Fruit fly (Drosophila melanogaster) whole organism, prepupa: ENCODE measurements around the gene sno.

Experiments
- CG10631 ChIP-seq: fragments of 200-800 bp; sonication (Bioruptor generic); optimal IDR thresholded peaks from 2 replicates; lab custom pipeline; 2016; ENCODE audit warnings: missing biosample characterization, missing genetic modification characterization
- CG10669 ChIP-seq: fragments of 200-800 bp; sonication (Bioruptor generic); optimal IDR thresholded peaks from 3 replicates; lab custom pipeline; 2018; ENCODE audit warnings: missing biosample characterization, mild to moderate bottlenecking, missing genetic modification characterization, moderate library complexity
- CG11294 ChIP-seq: fragments of 200-800 bp; sonication (Bioruptor generic); IDR thresholded peaks from 2 replicates; pipeline ENCODE4 v1.3.6; 2022; ENCODE audit warnings: missing biosample characterization, missing genetic modification characterization
- CG11762 ChIP-seq: fragments of 200-800 bp; sonication (Bioruptor generic); optimal IDR thresholded peaks from 3 replicates; lab custom pipeline; 2016; ENCODE audit warnings: missing biosample characterization, missing genetic modification characterization; ENCODE audit not compliant: insufficient read depth
- CG11902 ChIP-seq: fragments of 200-800 bp; sonication (Bioruptor generic); optimal IDR thresholded peaks from 3 replicates; lab custom pipeline; 2016; ENCODE audit warnings: missing biosample characterization, missing genetic modification characterization
- CG15336 ChIP-seq: fragments of 200-800 bp; sonication (Bioruptor generic); IDR thresholded peaks from 2 replicates; pipeline ENCODE4 v1.3.6; 2022; ENCODE audit warnings: missing biosample characterization, missing genetic modification characterization
- CG1621 ChIP-seq: fragments of 200-800 bp; sonication (Bioruptor generic); optimal IDR thresholded peaks from 3 replicates; lab custom pipeline; 2018; ENCODE audit warnings: missing biosample characterization, mild to moderate bottlenecking, missing genetic modification characterization
- CG16779 ChIP-seq: fragments of 200-800 bp; sonication (Bioruptor generic); optimal IDR thresholded peaks from 3 replicates; lab custom pipeline; 2017; ENCODE audit warnings: missing biosample characterization, mild to moderate bottlenecking, missing genetic modification characterization
- CG3032 ChIP-seq: fragments of 200-800 bp; optimal IDR thresholded peaks from 2 replicates; lab custom pipeline; 2019; ENCODE audit warnings: missing biosample characterization, mild to moderate bottlenecking, missing genetic modification characterization, moderate library complexity
- CG31627 ChIP-seq: fragments of 200-800 bp; sonication (Bioruptor generic); optimal IDR thresholded peaks from 3 replicates; lab custom pipeline; 2016; ENCODE audit warnings: missing biosample characterization, missing genetic modification characterization
- CG32006 ChIP-seq: fragments of 200-800 bp; sonication (Bioruptor generic); optimal IDR thresholded peaks from 3 replicates; lab custom pipeline; 2017; ENCODE audit warnings: missing biosample characterization, mild to moderate bottlenecking, missing genetic modification characterization
- CG34406 ChIP-seq: fragments of 200-800 bp; sonication (Bioruptor generic); optimal IDR thresholded peaks from 3 replicates; lab custom pipeline; 2016; ENCODE audit warnings: missing biosample characterization, missing genetic modification characterization
- CG3919 ChIP-seq: fragments of 200-800 bp; sonication (Bioruptor generic); optimal IDR thresholded peaks from 3 replicates; lab custom pipeline; 2016; ENCODE audit warnings: missing biosample characterization, missing genetic modification characterization
- CG6276 ChIP-seq: fragments of 200-800 bp; sonication (Bioruptor generic); optimal IDR thresholded peaks from 2 replicates; lab custom pipeline; 2017; ENCODE audit warnings: missing biosample characterization, mild to moderate bottlenecking, missing genetic modification characterization
- CG6808 ChIP-seq: fragments of 200-800 bp; sonication (Bioruptor generic); optimal IDR thresholded peaks from 3 replicates; lab custom pipeline; 2017; ENCODE audit warnings: missing biosample characterization, missing genetic modification characterization, mild to moderate bottlenecking, moderate library complexity, missing genetic modification reagents
- CG6854 ChIP-seq: fragments of 200-800 bp; sonication (Bioruptor generic); optimal IDR thresholded peaks from 2 replicates; lab custom pipeline; 2017; ENCODE audit warnings: missing biosample characterization, mild to moderate bottlenecking, missing genetic modification characterization
- CG8119 ChIP-seq: fragments of 200-800 bp; sonication (Bioruptor generic); IDR thresholded peaks from 3 replicates; pipeline ENCODE4 v1.3.6; 2022; ENCODE audit warnings: missing biosample characterization, missing genetic modification characterization
- CG8319 ChIP-seq: fragments of 200-800 bp; sonication (Bioruptor generic); optimal IDR thresholded peaks from 3 replicates; lab custom pipeline; 2016; ENCODE audit warnings: missing biosample characterization, missing genetic modification characterization
- CG8632 ChIP-seq: fragments of 200-800 bp; sonication (Bioruptor generic); optimal IDR thresholded peaks from 3 replicates; lab custom pipeline; 2016; ENCODE audit warnings: missing biosample characterization, missing genetic modification characterization
- CG9139 ChIP-seq: fragments of 200-800 bp; sonication (Bioruptor generic); optimal IDR thresholded peaks from 3 replicates; lab custom pipeline; 2017; ENCODE audit warnings: missing biosample characterization, mild to moderate bottlenecking, missing genetic modification characterization
- Eip93F ChIP-seq: fragments of 200-800 bp; sonication (Bioruptor generic); optimal IDR thresholded peaks from 2 replicates; lab custom pipeline; 2016; ENCODE audit warnings: missing biosample characterization, mild to moderate bottlenecking, missing genetic modification characterization
- Gug ChIP-seq: fragments of 200-800 bp; sonication (Bioruptor generic); IDR thresholded peaks from 2 replicates; pipeline ENCODE4 v1.3.6; 2022; ENCODE audit warnings: missing biosample characterization, missing genetic modification characterization
- Hr38 ChIP-seq: sonication (Bioruptor generic); optimal IDR thresholded peaks from 2 replicates; lab custom pipeline; 2016; ENCODE audit warnings: missing biosample characterization, missing genetic modification characterization
- Hr39 ChIP-seq: fragments of 200-800 bp; sonication (Bioruptor generic); optimal IDR thresholded peaks from 2 replicates; lab custom pipeline; 2016; ENCODE audit warnings: missing biosample characterization, missing genetic modification characterization
- Hr4 ChIP-seq: fragments of 200-800 bp; sonication (Bioruptor generic); optimal IDR thresholded peaks from 3 replicates; lab custom pipeline; 2016; ENCODE audit warnings: missing biosample characterization, missing genetic modification characterization
- Lpt ChIP-seq: fragments of 200-800 bp; sonication (Bioruptor generic); optimal IDR thresholded peaks from 3 replicates; lab custom pipeline; 2016; ENCODE audit warnings: missing biosample characterization, missing genetic modification characterization
- OdsH ChIP-seq: fragments of 200-800 bp; sonication (Bioruptor generic); optimal IDR thresholded peaks from 3 replicates; lab custom pipeline; 2016; ENCODE audit warnings: missing biosample characterization, missing genetic modification characterization
- Smox ChIP-seq: fragments of 200-800 bp; sonication (Bioruptor generic); optimal IDR thresholded peaks from 3 replicates; lab custom pipeline; 2016; ENCODE audit warnings: missing biosample characterization, missing genetic modification characterization
- Sox102F ChIP-seq: fragments of 200-800 bp; sonication (Bioruptor generic); optimal IDR thresholded peaks from 2 replicates; lab custom pipeline; 2016; ENCODE audit warnings: missing biosample characterization, mild to moderate bottlenecking, missing genetic modification characterization
- Sox15 ChIP-seq: fragments of 200-800 bp; sonication (Bioruptor generic); optimal IDR thresholded peaks from 3 replicates; lab custom pipeline; 2016; ENCODE audit warnings: missing biosample characterization, missing genetic modification characterization
- achi ChIP-seq: fragments of 200-800 bp; sonication (Bioruptor generic); optimal IDR thresholded peaks from 3 replicates; lab custom pipeline; 2016; ENCODE audit warnings: missing biosample characterization, missing genetic modification characterization
- acj6 ChIP-seq: fragments of 200-800 bp; sonication (Bioruptor generic); optimal IDR thresholded peaks from 3 replicates; lab custom pipeline; 2016; ENCODE audit warnings: missing biosample characterization, missing genetic modification characterization
- cyc ChIP-seq: fragments of 200-800 bp; sonication (Bioruptor generic); optimal IDR thresholded peaks from 3 replicates; lab custom pipeline; 2016; ENCODE audit warnings: missing biosample characterization, missing genetic modification characterization
- dsx ChIP-seq: fragments of 200-800 bp; optimal IDR thresholded peaks from 3 replicates; lab custom pipeline; 2019; ENCODE audit warnings: missing biosample characterization, mild to moderate bottlenecking, missing genetic modification characterization, moderate library complexity; ENCODE audit not compliant: poor library complexity, severe bottlenecking
- eg ChIP-seq: fragments of 200-800 bp; sonication (Bioruptor generic); IDR thresholded peaks from 3 replicates; pipeline ENCODE4 v1.3.6; 2022; ENCODE audit warnings: missing biosample characterization, missing genetic modification characterization
- esn ChIP-seq: fragments of 200-800 bp; sonication (Bioruptor generic); optimal IDR thresholded peaks from 2 replicates; lab custom pipeline; 2016; ENCODE audit warnings: missing biosample characterization, mild to moderate bottlenecking, missing genetic modification characterization, moderate library complexity
- fd59A ChIP-seq: fragments of 200-800 bp; sonication (Bioruptor generic); optimal IDR thresholded peaks from 2 replicates; lab custom pipeline; 2017; ENCODE audit warnings: missing biosample characterization, mild to moderate bottlenecking, missing genetic modification characterization, missing genetic modification reagents
- fd85E ChIP-seq: fragments of 200-800 bp; sonication (Bioruptor generic); optimal IDR thresholded peaks from 3 replicates; lab custom pipeline; 2016; ENCODE audit warnings: missing biosample characterization, missing genetic modification characterization
- fkh ChIP-seq: fragments of 200-800 bp; sonication (Bioruptor generic); optimal IDR thresholded peaks from 3 replicates; lab custom pipeline; 2017; ENCODE audit warnings: missing biosample characterization, mild to moderate bottlenecking, missing genetic modification characterization, moderate library complexity
- lz ChIP-seq: fragments of 200-800 bp; sonication (Bioruptor generic); optimal IDR thresholded peaks from 3 replicates; lab custom pipeline; 2016; ENCODE audit warnings: missing biosample characterization, missing genetic modification characterization
- net ChIP-seq: fragments of 200-800 bp; sonication (Bioruptor generic); optimal IDR thresholded peaks from 3 replicates; lab custom pipeline; 2016; ENCODE audit warnings: missing biosample characterization, missing genetic modification characterization
- pdm3 ChIP-seq: fragments of 200-800 bp; sonication (Bioruptor generic); optimal IDR thresholded peaks from 3 replicates; lab custom pipeline; 2016; ENCODE audit warnings: missing biosample characterization, missing genetic modification characterization
- salr ChIP-seq, 2 experiments: fragments of 200-800 bp; sonication (Bioruptor generic); optimal IDR thresholded peaks; 3 replicates each; lab custom pipeline; 2016 to 2018; ENCODE audit warnings: missing biosample characterization in 2 of 2, missing genetic modification characterization in 2 of 2, mild to moderate bottlenecking in 1 of 2
- ss ChIP-seq, 2 experiments: fragments of 200-800 bp; sonication (Bioruptor generic); optimal IDR thresholded peaks; 2 replicates in 1 of 2; 3 replicates in 1 of 2; lab custom pipeline; 2017 to 2018; ENCODE audit warnings: mild to moderate bottlenecking in 2 of 2, missing biosample characterization in 2 of 2, missing genetic modification characterization in 2 of 2, moderate library complexity in 1 of 2
- svp ChIP-seq: fragments of 200-800 bp; sonication (Bioruptor generic); peaks from one replicate; lab custom pipeline; 2016; ENCODE audit warnings: missing biosample characterization, missing genetic modification characterization
- topi ChIP-seq: fragments of 200-800 bp; sonication (Bioruptor generic); optimal IDR thresholded peaks from 3 replicates; lab custom pipeline; 2016; ENCODE audit warnings: missing biosample characterization, missing genetic modification characterization
- vri ChIP-seq: fragments of 200-800 bp; sonication (Bioruptor generic); optimal IDR thresholded peaks from 3 replicates; lab custom pipeline; 2016; ENCODE audit warnings: missing biosample characterization, mild to moderate bottlenecking, missing genetic modification characterization

sno gene

dm6 chrX:13253062-13253724, 41.7 kb upstream of the sno start (continued):
- TF ChIP-seq OdsH (GFP tag; lab: Kevin White, UChicago) (peak; percentile 30), CG32006 (GFP tag; lab: Kevin White, UChicago) (peak; percentile 51), CG3919 (GFP tag; lab: Kevin White, UChicago) (no peak), CG11294 (GFP tag; lab: Robert Waterston, UW) (0 out of 2 replicates have a peak, but pooled peaks have one; percentile 19), vri (no peak), Lpt (GFP tag; lab: Kevin White, UChicago) (no peak), CG34406 (GFP tag; lab: Kevin White, UChicago) (no peak), lz (GFP tag; lab: Kevin White, UChicago) (no peak), dsx (no peak), CG8319 (no peak), CG10669 (GFP tag; lab: Kevin White, UChicago) (no peak), CG9139 (GFP tag; lab: Kevin White, UChicago) (no peak), fd85E (GFP tag; lab: Kevin White, UChicago) (no peak), svp (GFP tag; lab: Kevin White, UChicago) (no peak), CG10631 (GFP tag; lab: Kevin White, UChicago) (peak; percentile 5), ss (GFP tag; optimal IDR thresholded peaks at IDR 0.05; lab: Kevin White, UChicago) (no peak), CG3032 (tag; lab: Kevin White, UChicago) (no peak)

- TF ChIP-seq lz (GFP tag; lab: Kevin White, UChicago) = peak; percentile 95
- TF ChIP-seq dsx = peak; percentile 98
- TF ChIP-seq CG15336 (GFP tag; lab: Robert Waterston, UW) = peak; percentile 95
- TF ChIP-seq CG6808 (GFP tag; lab: Kevin White, UChicago) = peak; percentile 92
- peak; percentile 29 for TF ChIP-seq fkh (GFP tag; lab: Kevin White, UChicago)
- TF ChIP-seq CG6854 = peak; percentile 86
- peak; percentile 90 for TF ChIP-seq CG8319
- TF ChIP-seq fd85E (GFP tag; lab: Kevin White, UChicago) = peak; percentile 89
- peak; percentile 94 for TF ChIP-seq CG8119 (GFP tag; lab: Robert Waterston, UW)
- TF ChIP-seq Eip93F (GFP tag; lab: Kevin White, UChicago) = peak; percentile 67
- peak; percentile 90 for TF ChIP-seq CG11294 (GFP tag; lab: Robert Waterston, UW)
- peak; percentile 96 for TF ChIP-seq OdsH (GFP tag; lab: Kevin White, UChicago)
- peak; percentile 95 for TF ChIP-seq CG32006 (GFP tag; lab: Kevin White, UChicago)
- TF ChIP-seq Gug (GFP tag; lab: Robert Waterston, UW) = peak; percentile 91
- peak; percentile 93 for TF ChIP-seq Smox (GFP tag; lab: Kevin White, UChicago)
- peak; percentile 91 to 94 for TF ChIP-seq ss (GFP tag; optimal IDR thresholded peaks at IDR 0.05; lab: Kevin White, UChicago)
- peak; percentile 95 for TF ChIP-seq CG1621 (tag; lab: Kevin White, UChicago)
- peak; percentile 88 for TF ChIP-seq CG9139 (GFP tag; lab: Kevin White, UChicago)
- peak; percentile 95 for TF ChIP-seq cyc (GFP tag; lab: Kevin White, UChicago)
- TF ChIP-seq acj6 (GFP tag; lab: Kevin White, UChicago) = peak; percentile 96
- TF ChIP-seq CG6276 (GFP tag; lab: Kevin White, UChicago) = peak; percentile 91
- TF ChIP-seq esn (GFP tag; lab: Kevin White, UChicago) = peak; percentile 94
- peak; percentile 93 for TF ChIP-seq CG11902 (GFP tag; lab: Kevin White, UChicago)
- peak; percentile 96 for TF ChIP-seq topi
- peak; percentile 97 for TF ChIP-seq CG3919 (GFP tag; lab: Kevin White, UChicago)
- TF ChIP-seq fd59A = peak; percentile 91
- TF ChIP-seq salr (GFP tag; optimal IDR thresholded peaks at IDR 0.05; lab: Kevin White, UChicago) = peak; percentile 84 to 94
- TF ChIP-seq eg = peak; percentile 94
- peak; percentile 91 for TF ChIP-seq CG11762 (GFP tag; lab: Kevin White, UChicago)
- TF ChIP-seq pdm3 = peak; percentile 96
- TF ChIP-seq Sox102F (GFP tag; lab: Kevin White, UChicago) = peak; percentile 93
- TF ChIP-seq CG31627 = peak; percentile 94
- TF ChIP-seq achi = peak; percentile 94
- TF ChIP-seq Hr4 (GFP tag; lab: Kevin White, UChicago) = peak; percentile 94
- TF ChIP-seq Hr38 (GFP tag; lab: Kevin White, UChicago) = peak; percentile 71
- peak; percentile 89 for TF ChIP-seq CG16779 (tag; lab: Kevin White, UChicago)
- peak; percentile 96 for TF ChIP-seq Hr39
- TF ChIP-seq Sox15 (GFP tag; lab: Kevin White, UChicago) = peak; percentile 92
- peak; percentile 94 for TF ChIP-seq net (GFP tag; lab: Kevin White, UChicago)
- peak; percentile 91 for TF ChIP-seq CG8632 (GFP tag; lab: Kevin White, UChicago)
- peak; percentile 94 for TF ChIP-seq CG10669 (GFP tag; lab: Kevin White, UChicago)
These were observed 39.8 kb upstream of the sno start for dm6 chrX:13251310-13251709.
